Fruit fly (Drosophila melanogaster): ENCODE measurements around the gene CG17186.

CG17186 gene

dm6 chr3R:19908863-19909343 lies 31.6 kb upstream of the CG17186 start (continued):
- TF ChIP-seq wor (GFP tag; IDR thresholded peaks at IDR 0.05) (peak; percentile 78), Side (GFP tag; optimal IDR thresholded peaks at IDR 0.05) (peak; percentile 53), CG6175 (GFP tag; IDR thresholded peaks at IDR 0.05) (peak; percentile 57; the same call in 1 of the 3 replicates), ap (GFP tag; IDR thresholded peaks at IDR 0.05) (peak; percentile 67; the same call in 1 of the 2 replicates), CG11085 (GFP tag; IDR thresholded peaks at IDR 0.05) (peak; percentile 66), Oli (tag; optimal IDR thresholded peaks at IDR 0.05) (peak; percentile 88), CG7745 (tag; optimal IDR thresholded peaks at IDR 0.05) (no peak), pros (GFP tag; optimal IDR thresholded peaks at IDR 0.05) (no peak), CG4404 (GFP tag; IDR thresholded peaks at IDR 0.05) (peak; percentile 59), CG31388 (GFP tag; optimal IDR thresholded peaks at IDR 0.05) (peak; percentile 52), caup (GFP tag; optimal IDR thresholded peaks at IDR 0.05; ENCODE audit: severe bottlenecking) (peak; percentile 74), Bteb2 (GFP tag; optimal IDR thresholded peaks at IDR 0.05) (peak; percentile 76), CG18619 (GFP tag; optimal IDR thresholded peaks at IDR 0.05) (peak; percentile 77), HLH4C (GFP tag; IDR thresholded peaks at IDR 0.05; ENCODE audit: partially characterized antibody) (no peak), CG12391 (tag; optimal IDR thresholded peaks at IDR 0.05) (peak; percentile 80), Sox102F (GFP tag; optimal IDR thresholded peaks at IDR 0.05) (peak; percentile 90), lilli (GFP tag; optimal IDR thresholded peaks at IDR 0.05) (peak; percentile 91), CG10267 (tag; optimal IDR thresholded peaks at IDR 0.05) (peak; percentile 52), Hand (GFP tag; optimal IDR thresholded peaks at IDR 0.05) (peak; percentile 56), inv (GFP tag; IDR thresholded peaks at IDR 0.05; ENCODE audit: partially characterized antibody) (no peak), al (GFP tag; IDR thresholded peaks at IDR 0.05) (peak; percentile 72), CG2889 (GFP tag; IDR thresholded peaks at IDR 0.05) (peak; percentile 85), Mad (GFP tag; optimal IDR thresholded peaks at IDR 0.05) (peak; percentile 80), klu (GFP tag; IDR thresholded peaks at IDR 0.05) (peak; percentile 53; the same call in 1 of the 2 replicates), HLHmδ (GFP tag; optimal IDR thresholded peaks at IDR 0.05) (no peak), CG10654 (GFP tag; optimal IDR thresholded peaks at IDR 0.05) (peak; percentile 82), NC2β (GFP tag; optimal IDR thresholded peaks at IDR 0.05) (peak; percentile 61), CG3847 (GFP tag; IDR thresholded peaks at IDR 0.05) (peak; percentile 78), corto (GFP tag; optimal IDR thresholded peaks at IDR 0.05) (peak; percentile 26), zfh1 (GFP tag; IDR thresholded peaks at IDR 0.05) (peak; percentile 87), CG1832 (GFP tag; optimal IDR thresholded peaks at IDR 0.05) (no peak), vnd (GFP tag; IDR thresholded peaks at IDR 0.05; ENCODE audit: partially characterized antibody) (no peak), vvl (GFP tag; IDR thresholded peaks at IDR 0.05) (peak; percentile 94), Meics (GFP tag; optimal IDR thresholded peaks at IDR 0.05) (peak; percentile 85), Eip74EF (GFP tag; optimal IDR thresholded peaks at IDR 0.05) (peak in 1 of 2 experiments; percentile 52), MBD-R2 (GFP tag; IDR thresholded peaks at IDR 0.05) (peak; percentile 61; the same call in 1 of the 2 replicates), Oaz (GFP tag; IDR thresholded peaks at IDR 0.05) (peak; percentile 69), crp (GFP tag; optimal IDR thresholded peaks at IDR 0.05) (no peak), CG1024 (GFP tag; IDR thresholded peaks at IDR 0.05) (peak; percentile 68; the same call in 1 of the 2 replicates), Bgb (GFP tag; IDR thresholded peaks at IDR 0.05; ENCODE audit: partially characterized antibody) (peak; percentile 50), trem (tag; optimal IDR thresholded peaks at IDR 0.05) (peak; percentile 35), ase (GFP tag; IDR thresholded peaks at IDR 0.05) (peak; percentile 84), Gsc (GFP tag; IDR thresholded peaks at IDR 0.05) (peak; percentile 58; the same call in 1 of the 2 replicates), mld (GFP tag; IDR thresholded peaks at IDR 0.05; ENCODE audit: partially characterized antibody) (no peak), Ets65A (GFP tag) (peak; percentile 57), CG8290 (GFP tag; optimal IDR thresholded peaks at IDR 0.05) (peak; percentile 21), CG8290 (tag; optimal IDR thresholded peaks at IDR 0.05) (peak in 1 of 2 experiments; percentile 96), CG42726 (GFP tag; IDR thresholded peaks at IDR 0.05; ENCODE audit: partially characterized antibody) (no peak), Antp (GFP tag; optimal IDR thresholded peaks at IDR 0.05) (peak; percentile 89), Fer1 (GFP tag; optimal IDR thresholded peaks at IDR 0.05) (peak; percentile 76)

Measured in whole organism, embryonic.